Worm (Caenorhabditis elegans) whole organism, L1 larva: ENCODE measurements around the gene F55A11.7.
"Not testable (repeated sequence)": the region's sequence is repeated elsewhere in the genome, so short reads cannot be mapped to it uniquely, and the experiment has no call there.

Experiments used
- F16B12.6 ChIP-seq: fragments of 150-350 bp; optimal IDR thresholded peaks from 2 replicates; lab custom pipeline; 2014; ENCODE audit warnings: missing biosample characterization, missing genetic modification characterization
- Y116A8C.19 ChIP-seq: sonication (generic microtip); optimal IDR thresholded peaks from 2 replicates; lab custom pipeline; 2016; ENCODE audit warnings: missing compliant biosample characterization, missing genetic modification characterization, borderline replicate concordance
- ama-1 ChIP-seq: fragments of 150-350 bp; optimal IDR thresholded peaks from 2 replicates; lab custom pipeline; 2014
- blmp-1 ChIP-seq: fragments of 150-350 bp; optimal IDR thresholded peaks from 2 replicates; lab custom pipeline; 2014; ENCODE audit warnings: missing biosample characterization, missing genetic modification characterization
- ceh-63 ChIP-seq: fragments of 200-800 bp; sonication (Bioruptor generic); optimal IDR thresholded peaks from 2 replicates; lab custom pipeline; 2018; ENCODE audit warnings: mild to moderate bottlenecking, missing genetic modification characterization, missing compliant biosample characterization
- ces-1 ChIP-seq: fragments of 150-350 bp; optimal IDR thresholded peaks from 2 replicates; lab custom pipeline; 2014; ENCODE audit warnings: missing biosample characterization, missing genetic modification reagents, missing genetic modification characterization
- efl-1 ChIP-seq, 4 experiments: fragments of 150-350 bp; optimal IDR thresholded peaks in 3 of 4; peaks in 1 of 4; 1 replicate in 1 of 4; 2 replicates in 3 of 4; lab custom pipeline; 2014; ENCODE audit warnings: missing biosample characterization in 2 of 4, missing genetic modification characterization in 2 of 4, missing genetic modification reagents in 2 of 4
- efl-3 ChIP-seq: fragments of 200-800 bp; sonication (Bioruptor generic); optimal IDR thresholded peaks from 2 replicates; lab custom pipeline; 2018; ENCODE audit warnings: mild to moderate bottlenecking, missing genetic modification characterization, missing compliant biosample characterization
- egl-27 ChIP-seq, 2 experiments: fragments of 150-350 bp in 1 of 2; sonication (generic microtip); optimal IDR thresholded peaks; 3 replicates each; lab custom pipeline; 2017 to 2018; ENCODE audit warnings: missing biosample characterization in 2 of 2, missing genetic modification characterization in 2 of 2, missing genetic modification reagents in 2 of 2
- elt-2 ChIP-seq: sonication (generic microtip); optimal IDR thresholded peaks from 2 replicates; lab custom pipeline; 2016; ENCODE audit warnings: missing genetic modification characterization, mild to moderate bottlenecking, inconsistent platforms, missing compliant biosample characterization, missing genetic modification reagents
- elt-3 ChIP-seq, 6 experiments: fragments of 150-350 bp in 1 of 6; sonication (generic microtip); optimal IDR thresholded peaks; 2 replicates each; lab custom pipeline; 2017 to 2018; ENCODE audit warnings: missing biosample characterization in 6 of 6, missing genetic modification characterization in 6 of 6, inconsistent platforms in 1 of 6
- fkh-4 ChIP-seq: sonication (generic microtip); optimal IDR thresholded peaks from 2 replicates; lab custom pipeline; 2016; ENCODE audit warnings: missing compliant biosample characterization, missing genetic modification characterization, borderline replicate concordance
- fkh-8 ChIP-seq: sonication (generic microtip); optimal IDR thresholded peaks from 2 replicates; lab custom pipeline; 2016; ENCODE audit warnings: mild to moderate bottlenecking, missing genetic modification characterization, missing compliant biosample characterization
- fos-1 ChIP-seq: fragments of 150-350 bp; optimal IDR thresholded peaks from 2 replicates; lab custom pipeline; 2014; ENCODE audit warnings: missing biosample characterization, missing genetic modification characterization
- irx-1 ChIP-seq: sonication (generic microtip); optimal IDR thresholded peaks from 2 replicates; lab custom pipeline; 2016; ENCODE audit warnings: missing genetic modification characterization, missing compliant biosample characterization
- isw-1 ChIP-seq: fragments of 200-800 bp; sonication (Bioruptor generic); IDR thresholded peaks from 2 replicates; pipeline ENCODE4 v1.3.6; 2022; ENCODE audit warnings: missing genetic modification characterization, missing compliant biosample characterization
- jun-1 ChIP-seq: fragments of 150-350 bp; optimal IDR thresholded peaks from 2 replicates; lab custom pipeline; 2014; ENCODE audit warnings: missing biosample characterization, missing genetic modification reagents, missing genetic modification characterization
- lin-13 ChIP-seq: fragments of 150-350 bp; optimal IDR thresholded peaks from 2 replicates; lab custom pipeline; 2014; ENCODE audit warnings: missing biosample characterization, missing genetic modification reagents, missing genetic modification characterization
- lin-14 ChIP-seq: fragments of 200-800 bp; sonication (Bioruptor generic); optimal IDR thresholded peaks from 2 replicates; lab custom pipeline; 2018; ENCODE audit warnings: mild to moderate bottlenecking, missing genetic modification characterization, moderate library complexity, missing compliant biosample characterization
- lin-35 ChIP-seq, 2 experiments: fragments of 150-350 bp; optimal IDR thresholded peaks; 2 replicates each; lab custom pipeline; 2014; ENCODE audit warnings: missing biosample characterization in 2 of 2, missing genetic modification characterization in 2 of 2, missing genetic modification reagents in 2 of 2
- lin-39 ChIP-seq: fragments of 150-350 bp; optimal IDR thresholded peaks from 2 replicates; lab custom pipeline; 2014; ENCODE audit warnings: missing biosample characterization, missing genetic modification reagents, missing genetic modification characterization
- mab-9 ChIP-seq: fragments of 200-800 bp; sonication (Bioruptor generic); IDR thresholded peaks from 2 replicates; pipeline ENCODE4 v1.3.6; 2022; ENCODE audit warnings: missing genetic modification reagents, missing genetic modification characterization, missing compliant biosample characterization
- mef-2 ChIP-seq: fragments of 150-350 bp; optimal IDR thresholded peaks from 2 replicates; lab custom pipeline; 2014; ENCODE audit warnings: missing biosample characterization, missing genetic modification characterization
- nhr-11 ChIP-seq: fragments of 150-350 bp; optimal IDR thresholded peaks from 2 replicates; lab custom pipeline; 2014; ENCODE audit warnings: missing biosample characterization, missing genetic modification characterization
- nhr-12 ChIP-seq: sonication (generic microtip); optimal IDR thresholded peaks from 2 replicates; lab custom pipeline; 2017; ENCODE audit warnings: missing biosample characterization, missing genetic modification characterization
- nhr-20 ChIP-seq: sonication (generic microtip); optimal IDR thresholded peaks from 2 replicates; lab custom pipeline; 2016; ENCODE audit warnings: mild to moderate bottlenecking, missing genetic modification characterization, missing compliant biosample characterization
- nhr-28 ChIP-seq: fragments of 150-350 bp; optimal IDR thresholded peaks from 2 replicates; lab custom pipeline; 2014; ENCODE audit warnings: missing biosample characterization, missing genetic modification characterization
- nhr-71 ChIP-seq: sonication (generic microtip); optimal IDR thresholded peaks from 2 replicates; lab custom pipeline; 2016; ENCODE audit warnings: mild to moderate bottlenecking, missing genetic modification characterization, moderate library complexity, missing compliant biosample characterization
- nhr-76 ChIP-seq: sonication (generic microtip); optimal IDR thresholded peaks from 2 replicates; lab custom pipeline; 2017; ENCODE audit warnings: missing biosample characterization, missing genetic modification characterization
- nhr-77 ChIP-seq: fragments of 150-350 bp; optimal IDR thresholded peaks from 2 replicates; lab custom pipeline; 2014; ENCODE audit warnings: missing biosample characterization, missing genetic modification characterization
- pag-3 ChIP-seq: sonication (generic microtip); optimal IDR thresholded peaks from 2 replicates; lab custom pipeline; 2017; ENCODE audit warnings: missing genetic modification characterization, mild to moderate bottlenecking, missing compliant biosample characterization, antibody characterized with exemption, borderline replicate concordance; ENCODE audit not compliant: insufficient read depth
- pqm-1 ChIP-seq: sonication (generic microtip); optimal IDR thresholded peaks from 3 replicates; lab custom pipeline; 2017; ENCODE audit warnings: missing biosample characterization, missing genetic modification characterization
- rnt-1 ChIP-seq: sonication (generic microtip); optimal IDR thresholded peaks from 2 replicates; lab custom pipeline; 2016; ENCODE audit warnings: mild to moderate bottlenecking, missing genetic modification characterization, moderate library complexity, missing compliant biosample characterization
- skn-1 ChIP-seq: fragments of 150-350 bp; optimal IDR thresholded peaks from 2 replicates; lab custom pipeline; 2014; ENCODE audit warnings: missing biosample characterization, missing genetic modification characterization
- sptf-1 ChIP-seq: fragments of 150-350 bp; optimal IDR thresholded peaks from 2 replicates; lab custom pipeline; 2014; ENCODE audit warnings: missing biosample characterization, missing genetic modification characterization
- tbx-2 ChIP-seq: sonication (generic microtip); optimal IDR thresholded peaks from 2 replicates; lab custom pipeline; 2016; ENCODE audit warnings: missing genetic modification characterization, missing compliant biosample characterization
- tlp-1 ChIP-seq: fragments of 150-350 bp; optimal IDR thresholded peaks from 2 replicates; lab custom pipeline; 2014; ENCODE audit warnings: missing biosample characterization, missing genetic modification characterization
- unc-30 ChIP-seq: sonication (generic microtip); optimal IDR thresholded peaks from 2 replicates; lab custom pipeline; 2017; ENCODE audit warnings: missing biosample characterization, missing genetic modification characterization
- unc-62 ChIP-seq: fragments of 150-350 bp; optimal IDR thresholded peaks from 2 replicates; lab custom pipeline; 2014; ENCODE audit warnings: missing biosample characterization, missing genetic modification reagents, missing genetic modification characterization
- xbp-1 ChIP-seq: sonication (generic microtip); optimal IDR thresholded peaks from 2 replicates; lab custom pipeline; 2016; ENCODE audit warnings: missing genetic modification characterization, missing compliant biosample characterization
- zag-1 ChIP-seq: fragments of 150-350 bp; optimal IDR thresholded peaks from 2 replicates; lab custom pipeline; 2014; ENCODE audit warnings: missing biosample characterization, missing genetic modification characterization
- zip-4 ChIP-seq: fragments of 200-800 bp; sonication (Bioruptor generic); optimal IDR thresholded peaks from 2 replicates; lab custom pipeline; 2018; ENCODE audit warnings: mild to moderate bottlenecking, missing genetic modification characterization, moderate library complexity, missing compliant biosample characterization
- ztf-11 ChIP-seq, 2 experiments: sonication (generic microtip); optimal IDR thresholded peaks; 2 replicates each; lab custom pipeline; 2016 to 2017; ENCODE audit warnings: missing genetic modification characterization in 2 of 2, missing biosample characterization in 1 of 2, missing compliant biosample characterization in 1 of 2

The F55A11.7 gene

ce11 chrV:11823978-11824377 lies 36.7 kb upstream of the F55A11.7 start (continued):
- peak; percentile 40 for TF ChIP-seq mef-2
- TF ChIP-seq zag-1 (tag; lab: Kevin White, UChicago): no peak
- no peak for TF ChIP-seq nhr-12 (tag; lab: Kevin White, UChicago)
- TF ChIP-seq fos-1 (tag; lab: Kevin White, UChicago): peak; percentile 53
- TF ChIP-seq egl-27 (tag; optimal IDR thresholded peaks at IDR 0.05; lab: Kevin White, UChicago): no peak
- no peak for TF ChIP-seq fkh-8 (tag; lab: Kevin White, UChicago)
- TF ChIP-seq pqm-1: no peak
- no peak for TF ChIP-seq ceh-63
- TF ChIP-seq unc-62 (GFP tag; lab: Kevin White, UChicago): no peak
- TF ChIP-seq ama-1 (lab: Kevin White, UChicago): peak; percentile 54
- TF ChIP-seq irx-1: peak; percentile 55
- TF ChIP-seq nhr-28 (tag; lab: Kevin White, UChicago): no peak
- no peak for TF ChIP-seq tlp-1 (tag; lab: Kevin White, UChicago)
- TF ChIP-seq Y116A8C.19: no peak
- TF ChIP-seq xbp-1 (tag; lab: Kevin White, UChicago): peak; percentile 78
- peak in 4 of 6 experiments; percentile 57 to 90 (median 86) for TF ChIP-seq elt-3 (tag; optimal IDR thresholded peaks at IDR 0.05; lab: Kevin White, UChicago)
- TF ChIP-seq nhr-77 (tag; lab: Kevin White, UChicago): peak; percentile 82
- TF ChIP-seq nhr-20 (tag; lab: Kevin White, UChicago): peak; percentile 97
- no peak for TF ChIP-seq ces-1 (GFP tag; lab: Kevin White, UChicago)
- TF ChIP-seq lin-14 (GFP tag; lab: Kevin White, UChicago): peak; percentile 91
- peak; percentile 89 for TF ChIP-seq tbx-2 (tag; lab: Kevin White, UChicago)
- no peak for TF ChIP-seq fkh-4
- peak; percentile 28 for TF ChIP-seq zip-4
- no peak for TF ChIP-seq pag-3 (tag; lab: Kevin White, UChicago)
- TF ChIP-seq isw-1: no peak
- TF ChIP-seq jun-1 (tag; lab: Kevin White, UChicago): peak; percentile 53
- TF ChIP-seq nhr-76 (tag; lab: Kevin White, UChicago): no peak
- peak; percentile 76 for TF ChIP-seq lin-13 (GFP tag; lab: Kevin White, UChicago)
- peak; percentile 79 for TF ChIP-seq lin-39 (tag; lab: Kevin White, UChicago)
- TF ChIP-seq F16B12.6 (tag; lab: Kevin White, UChicago): no peak
- peak; percentile 22 for TF ChIP-seq skn-1 (tag; lab: Kevin White, UChicago)
- TF ChIP-seq efl-3 (GFP tag; lab: Kevin White, UChicago): no peak
- TF ChIP-seq ztf-11 (tag; optimal IDR thresholded peaks at IDR 0.05; lab: Kevin White, UChicago): no peak
- TF ChIP-seq elt-2 (tag; lab: Kevin White, UChicago): peak; percentile 90
- peak; percentile 45 to 86 for TF ChIP-seq lin-35 (GFP tag; optimal IDR thresholded peaks at IDR 0.05; lab: Kevin White, UChicago)
- TF ChIP-seq rnt-1 (tag; lab: Kevin White, UChicago): peak; percentile 90
- peak; percentile 99 for TF ChIP-seq nhr-71 (tag; lab: Kevin White, UChicago)
- no peak for TF ChIP-seq sptf-1 (tag; lab: Kevin White, UChicago)
- TF ChIP-seq unc-30 (tag; lab: Kevin White, UChicago): no peak
- TF ChIP-seq nhr-11: peak; percentile 66
- peak; percentile 71 for TF ChIP-seq mab-9

DNA sequence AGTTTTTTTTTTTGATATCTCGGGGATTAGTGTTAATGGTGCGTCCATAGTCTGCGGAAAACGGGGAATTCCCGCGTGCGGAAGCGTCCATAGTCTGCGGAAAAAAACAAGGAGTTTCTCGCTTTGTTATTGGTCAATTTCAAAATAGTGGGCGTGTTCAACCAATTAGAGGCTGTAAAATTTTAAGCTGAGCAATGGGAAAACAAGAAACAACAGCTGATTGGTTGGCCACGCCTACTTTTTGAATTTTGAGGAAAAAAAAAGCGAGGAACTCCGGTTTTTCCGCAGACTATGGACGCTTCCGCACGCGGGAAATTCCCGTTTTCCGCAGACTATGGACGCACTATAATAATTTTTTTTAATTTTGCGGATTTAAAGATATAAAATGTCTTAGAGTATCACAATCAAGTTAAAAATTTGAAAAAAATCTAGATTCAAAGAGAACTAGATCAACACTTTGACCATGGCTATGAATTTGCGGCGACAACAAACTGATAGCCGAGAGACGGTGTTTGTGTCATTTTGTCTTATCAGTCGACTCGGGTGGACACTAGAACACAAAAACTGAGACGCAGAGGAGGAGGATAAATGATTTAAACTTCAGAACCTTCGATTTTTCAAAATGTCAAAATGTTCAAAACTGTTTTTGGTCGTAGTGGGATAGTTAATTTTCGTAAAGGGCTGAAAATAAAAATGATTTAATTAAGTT lies 36.0 kb upstream of the F55A11.7 start:
- not testable (repeated sequence) for TF ChIP-seq efl-1 (optimal IDR thresholded peaks at IDR 0.05; lab: Kevin White, UChicago)
- TF ChIP-seq efl-1 (GFP tag; optimal IDR thresholded peaks at IDR 0.05 in 1 of 2; lab: Kevin White, UChicago) (peak in 1 of 2 experiments; percentile 58), elt-3 (tag; optimal IDR thresholded peaks at IDR 0.05; lab: Kevin White, UChicago) (peak in 2 of 6 experiments; percentile 27 to 66), blmp-1 (tag; lab: Kevin White, UChicago) (peak; percentile 45), lin-35 (GFP tag; optimal IDR thresholded peaks at IDR 0.05; lab: Kevin White, UChicago) (peak in 1 of 2 experiments; percentile 17)
- TF ChIP-seq, all 84 proteins: peak for 4; not testable (repeated sequence) for 80
